Fruit fly (Drosophila melanogaster): ENCODE measurements around the gene CG11313.

- TF ChIP-seq h (GFP tag; optimal IDR thresholded peaks at IDR 0.05) (no peak), dsf (GFP tag; optimal IDR thresholded peaks at IDR 0.05; ENCODE audit: borderline replicate concordance) (no peak), pan (optimal IDR thresholded peaks at IDR 0.05) (no peak), Vsx2 (GFP tag; optimal IDR thresholded peaks at IDR 0.05; ENCODE audit: partially characterized antibody) (no peak), OdsH (GFP tag; optimal IDR thresholded peaks at IDR 0.05) (no peak), Sp1 (GFP tag; optimal IDR thresholded peaks at IDR 0.05) (no peak), jim (GFP tag; optimal IDR thresholded peaks at IDR 0.05) (no peak), Myc (optimal IDR thresholded peaks at IDR 0.05) (no peak), br (GFP tag; optimal IDR thresholded peaks at IDR 0.05) (no peak), Dfd (GFP tag; optimal IDR thresholded peaks at IDR 0.05) (no peak), usp (GFP tag; optimal IDR thresholded peaks at IDR 0.05) (no peak), fru (GFP tag; optimal IDR thresholded peaks at IDR 0.05) (no peak), Hr83 (GFP tag; optimal IDR thresholded peaks at IDR 0.05; ENCODE audit: poor library complexity, severe bottlenecking) (no peak)
Observed at dm6 chr3R:30735047-30735446, 4.1 kb upstream of the CG11313 start.

All from whole organism, wandering third instar larva.